Fruit fly (Drosophila melanogaster) whole organism, larva: ENCODE results near the gene Drs.
A peak's percentile ranks its signal among the peaks of the same experiment; 100 is the strongest.

ENCODE experiments used
- noc ChIP-seq: fragments of 200-800 bp; sonication (Bioruptor generic); optimal IDR thresholded peaks from 3 replicates; lab custom pipeline; 2019; ENCODE audit warnings: missing biosample characterization, mild to moderate bottlenecking, missing genetic modification characterization, moderate library complexity

Gene Drs

dm6 chr3L:3411699-3412098, 42.3 kb downstream of the Drs start:
- no peak for TF ChIP-seq noc (tag; lab: Kevin White, UChicago)

- no peak for TF ChIP-seq noc (tag; lab: Kevin White, UChicago)
These were observed 45.6 kb downstream of the Drs start for dm6 chr3L:3414796-3415568.

- TF ChIP-seq noc (tag; lab: Kevin White, UChicago) = no peak
These were observed 46.4 kb downstream of the Drs start for dm6 chr3L:3415633-3416198.

dm6 chr3L:3417120-3417519, 47.8 kb downstream of the Drs start:
- TF ChIP-seq noc (tag; lab: Kevin White, UChicago) = no peak

dm6 chr3L:3417759-3418158, 48.4 kb downstream of the Drs start:
- no peak for TF ChIP-seq noc (tag; lab: Kevin White, UChicago)

dm6 chr3L:3418207-3419086, 49.1 kb downstream of the Drs start:
- peak; percentile 80 for TF ChIP-seq noc (tag; lab: Kevin White, UChicago)
